Fruit fly (Drosophila melanogaster): ENCODE results near the gene Fad2.

The Fad2 gene

dm6 chr3L:11031784-11032183, 8.4 kb downstream of the Fad2 start (continued):
- TF ChIP-seq CG4404 (GFP tag; IDR thresholded peaks at IDR 0.05) (peak; percentile 15; the same call in 1 of the 2 replicates), vvl (GFP tag; IDR thresholded peaks at IDR 0.05) (no peak)

DNA sequence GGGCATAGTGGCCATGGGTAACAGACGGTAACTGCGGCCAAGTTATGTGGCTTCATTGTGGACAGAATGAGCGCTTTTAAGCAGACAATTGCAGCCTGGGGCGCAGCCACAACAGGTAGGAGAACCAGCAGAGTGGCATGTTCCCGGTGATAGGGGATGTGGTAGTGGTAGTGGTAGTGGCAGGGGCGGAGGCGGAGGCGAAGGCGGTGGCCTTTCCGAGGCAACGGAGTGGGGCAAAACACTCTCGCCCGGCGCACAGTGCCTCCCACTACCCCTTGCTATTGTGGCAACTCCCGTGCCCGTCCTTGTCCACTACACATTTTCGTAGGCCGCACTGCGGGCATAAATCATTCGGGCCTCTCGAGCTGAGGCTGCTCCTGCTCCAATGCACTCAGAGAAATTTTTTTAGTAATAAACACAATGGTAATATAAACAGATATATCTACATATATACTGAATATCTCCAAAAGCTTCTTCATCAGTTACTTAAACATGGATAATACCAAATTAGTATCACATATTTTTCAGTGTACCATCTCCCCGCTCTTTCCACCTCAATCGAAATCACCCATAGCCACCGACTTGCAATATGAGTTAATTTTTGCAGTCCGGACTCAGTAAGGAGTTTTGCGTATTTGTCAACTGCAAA, 10.1 kb downstream of the Fad2 start:
- TF ChIP-seq CG6654 (GFP tag; optimal IDR thresholded peaks at IDR 0.05) (no peak), bsh (GFP tag; optimal IDR thresholded peaks at IDR 0.05) (peak in 1 of 2 experiments; percentile 56), Drgx (GFP tag; IDR thresholded peaks at IDR 0.05) (peak; percentile 76), CG6689 (GFP tag; IDR thresholded peaks at IDR 0.05) (0 out of 2 replicates have a peak, but pooled peaks have one; percentile 5), corto (GFP tag; optimal IDR thresholded peaks at IDR 0.05) (peak; percentile 37), nom (GFP tag; optimal IDR thresholded peaks at IDR 0.05) (peak; percentile 70), pros (GFP tag; optimal IDR thresholded peaks at IDR 0.05) (no peak)

DNA sequence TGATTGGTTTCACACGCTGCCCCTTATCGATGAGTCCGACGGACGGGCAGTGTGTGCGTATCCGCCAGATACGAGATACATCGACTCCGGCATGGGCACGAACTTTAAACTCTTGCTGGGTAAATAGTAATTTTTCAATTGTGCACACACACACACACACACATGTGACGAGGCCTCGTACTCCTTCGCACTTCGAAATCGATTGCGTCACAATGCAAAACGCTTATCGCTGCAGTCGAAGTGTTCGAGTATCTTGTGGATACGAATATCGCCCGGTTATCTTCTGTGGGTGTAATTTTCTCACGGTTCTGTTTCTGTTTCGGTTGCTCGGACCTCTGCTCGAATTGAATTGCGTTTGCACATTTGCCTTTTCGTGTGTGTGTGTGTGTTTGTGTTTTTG, 11.7 kb downstream of the Fad2 start:
- TF ChIP-seq Neu2 (GFP tag; optimal IDR thresholded peaks at IDR 0.05; ENCODE audit: borderline replicate concordance) (no peak), CG2678 (tag; optimal IDR thresholded peaks at IDR 0.05) (no peak), CG4854 (GFP tag; optimal IDR thresholded peaks at IDR 0.05) (no peak), Pdp1 (GFP tag; optimal IDR thresholded peaks at IDR 0.05) (peak in 1 of 2 experiments; percentile 72), peb (GFP tag; IDR thresholded peaks at IDR 0.05) (no peak), cg (GFP tag; optimal IDR thresholded peaks at IDR 0.05) (peak; percentile 33), Max (GFP tag; optimal IDR thresholded peaks at IDR 0.05) (no peak), wor (GFP tag; IDR thresholded peaks at IDR 0.05) (no peak), so (GFP tag; IDR thresholded peaks at IDR 0.05) (no peak), Spps (tag; optimal IDR thresholded peaks at IDR 0.05) (no peak), otp (GFP tag; IDR thresholded peaks at IDR 0.05) (no peak), Dip2 (GFP tag; IDR thresholded peaks at IDR 0.05) (no peak), CG2712 (tag; optimal IDR thresholded peaks at IDR 0.05) (no peak), fu2 (GFP tag; optimal IDR thresholded peaks at IDR 0.05) (no peak), Hmx (GFP tag; optimal IDR thresholded peaks at IDR 0.05) (no peak), tll (GFP tag; optimal IDR thresholded peaks at IDR 0.05) (peak in 1 of 2 experiments; percentile 79), eve (GFP tag; optimal IDR thresholded peaks at IDR 0.05) (no peak), CG8924 (tag; optimal IDR thresholded peaks at IDR 0.05) (no peak), ac (GFP tag; optimal IDR thresholded peaks at IDR 0.05) (no peak), CG15479 (GFP tag; optimal IDR thresholded peaks at IDR 0.05) (peak; percentile 90), Usf (GFP tag; optimal IDR thresholded peaks at IDR 0.05) (no peak), CG12769 (tag; optimal IDR thresholded peaks at IDR 0.05) (no peak), CG14965 (GFP tag; optimal IDR thresholded peaks at IDR 0.05; ENCODE audit: borderline replicate concordance) (no peak), CG17612 (GFP tag; IDR thresholded peaks at IDR 0.05) (no peak), CG30403 (GFP tag; optimal IDR thresholded peaks at IDR 0.05) (no peak), CG13424 (tag; optimal IDR thresholded peaks at IDR 0.05) (no peak)

- TF ChIP-seq Scr (GFP tag; IDR thresholded peaks at IDR 0.05; ENCODE audit: partially characterized antibody) (0 out of 2 replicates have a peak, but pooled peaks have one; percentile 7), BtbVII (GFP tag; optimal IDR thresholded peaks at IDR 0.05) (no peak), stwl (tag; optimal IDR thresholded peaks at IDR 0.05) (peak; percentile 12), vnd (GFP tag; IDR thresholded peaks at IDR 0.05; ENCODE audit: partially characterized antibody) (no peak), CG1529 (GFP tag; optimal IDR thresholded peaks at IDR 0.05) (no peak), CG9817 (tag; optimal IDR thresholded peaks at IDR 0.05) (no peak), pita (GFP tag; optimal IDR thresholded peaks at IDR 0.05) (peak; percentile 9), CTCF (GFP tag; optimal IDR thresholded peaks at IDR 0.05) (peak; percentile 93), amos (GFP tag; IDR thresholded peaks at IDR 0.05; ENCODE audit: partially characterized antibody) (peak; percentile 36; the same call in 1 of the 2 replicates)
These were observed 17.9 kb downstream of the Fad2 start for dm6 chr3L:11041193-11041592.
